Worm (Caenorhabditis elegans) whole organism, L2 larva: ENCODE results near the gene nit-1.

Source experiments
- crh-2 ChIP-seq: sonication (generic microtip); optimal IDR thresholded peaks from 2 replicates; lab custom pipeline; 2017; ENCODE audit warnings: missing biosample characterization, missing genetic modification characterization
- unc-39 ChIP-seq: fragments of 150-350 bp; optimal IDR thresholded peaks from 2 replicates; lab custom pipeline; 2014; ENCODE audit warnings: missing biosample characterization, missing genetic modification characterization

DNA sequence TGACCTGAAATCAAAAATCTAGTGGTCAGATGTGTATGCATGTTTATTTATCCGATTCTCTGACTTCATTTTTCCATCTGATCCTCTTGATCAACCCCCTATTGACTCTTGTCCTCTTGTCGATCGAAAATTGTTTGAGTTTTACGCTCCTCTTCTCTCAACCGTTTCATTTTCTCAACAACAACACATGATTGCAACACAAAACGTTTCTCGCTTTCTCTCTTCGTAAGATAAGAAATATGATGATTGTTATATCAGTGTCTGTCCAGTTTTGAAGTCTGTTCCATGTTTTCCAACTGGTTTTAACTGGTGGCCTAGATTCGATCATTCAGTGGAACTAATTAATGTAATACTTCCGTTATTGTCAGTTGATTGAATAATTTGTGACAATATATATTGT lies 30.1 kb downstream of the nit-1 start:
- TF ChIP-seq crh-2 (tag; lab: Kevin White, UChicago) (peak; percentile 5), unc-39 (tag; lab: Kevin White, UChicago) (no peak)
